Worm (Caenorhabditis elegans): ENCODE measurements around the gene srw-4.

The srw-4 gene

ce11 chrV:2883097-2883496 is 5.5 kb downstream of the srw-4 start:
- no peak for TF ChIP-seq nhr-10 (tag; optimal IDR thresholded peaks at IDR 0.05)

- TF ChIP-seq alr-1 (tag; optimal IDR thresholded peaks at IDR 0.05): no peak
- no peak for TF ChIP-seq lin-13 (GFP tag; optimal IDR thresholded peaks at IDR 0.05)
- TF ChIP-seq lin-11 (tag; optimal IDR thresholded peaks at IDR 0.05): no peak
- TF ChIP-seq snpc-4 (tag; optimal IDR thresholded peaks at IDR 0.05): no peak
- TF ChIP-seq egl-27 (tag; optimal IDR thresholded peaks at IDR 0.05): no peak
- TF ChIP-seq sem-4 (tag; optimal IDR thresholded peaks at IDR 0.05): no peak
- TF ChIP-seq lsy-2 (tag; optimal IDR thresholded peaks at IDR 0.05): no peak
These were observed 7.0 kb downstream of the srw-4 start for ce11 chrV:2881565-2881964.

DNA sequence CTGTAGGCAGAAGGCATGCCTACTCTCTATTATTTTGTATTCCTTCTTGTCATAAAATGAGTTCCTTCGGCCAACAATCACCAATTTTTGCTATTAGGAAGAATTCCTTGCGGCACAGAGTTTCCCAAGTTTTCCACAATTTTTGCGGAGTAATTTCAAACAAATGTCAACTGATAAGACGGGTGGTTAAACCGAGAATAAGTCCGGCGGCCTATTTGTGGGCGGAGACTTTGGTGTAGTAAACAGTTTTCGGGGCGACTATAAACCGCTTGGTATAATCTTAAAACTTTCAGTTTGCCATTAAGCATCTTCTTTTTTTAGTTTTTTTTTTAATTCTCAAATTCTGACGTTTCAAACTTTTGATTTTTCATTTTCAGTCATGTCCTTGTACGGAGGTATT is 7.6 kb downstream of the srw-4 start, which contains the start of gene ifc-1:
ifc-1 (plus strand) TSS at position 378 of the 400 bp plus-strand sequence.
- no peak for TF ChIP-seq dmd-4 (tag; optimal IDR thresholded peaks at IDR 0.05)
- no peak for TF ChIP-seq egl-27 (tag; optimal IDR thresholded peaks at IDR 0.05)
- peak; percentile 34 for TF ChIP-seq fos-1 (tag; optimal IDR thresholded peaks at IDR 0.05)

- TF ChIP-seq nhr-237 (tag; optimal IDR thresholded peaks at IDR 0.05): no peak
- TF ChIP-seq fos-1 (tag; optimal IDR thresholded peaks at IDR 0.05): peak; percentile 82
- TF ChIP-seq gmeb-1 (tag; optimal IDR thresholded peaks at IDR 0.05): peak; percentile 31
- TF ChIP-seq skn-1 (tag; optimal IDR thresholded peaks at IDR 0.05): no peak
- no peak for TF ChIP-seq nhr-25 (tag; optimal IDR thresholded peaks at IDR 0.05)
These were observed 8.2 kb downstream of the srw-4 start for ce11 chrV:2880356-2880755.

- TF ChIP-seq egl-27 (tag; optimal IDR thresholded peaks at IDR 0.05): no peak
- TF ChIP-seq ceh-16 (tag; optimal IDR thresholded peaks at IDR 0.05): no peak
- TF ChIP-seq R02D3.7 (tag; optimal IDR thresholded peaks at IDR 0.05): no peak
- TF ChIP-seq gmeb-1 (tag; optimal IDR thresholded peaks at IDR 0.05): no peak
- TF ChIP-seq skn-1 (tag; optimal IDR thresholded peaks at IDR 0.05): no peak
- TF ChIP-seq nhr-10 (tag; optimal IDR thresholded peaks at IDR 0.05): no peak
- TF ChIP-seq lin-13 (GFP tag; optimal IDR thresholded peaks at IDR 0.05): no peak
- TF ChIP-seq nhr-11 (tag; optimal IDR thresholded peaks at IDR 0.05): no peak
- no peak for TF ChIP-seq peb-1 (tag; optimal IDR thresholded peaks at IDR 0.05)
- no peak for TF ChIP-seq snpc-4 (tag; optimal IDR thresholded peaks at IDR 0.05)
- no peak for TF ChIP-seq nhr-6 (tag; optimal IDR thresholded peaks at IDR 0.05)
- no peak for TF ChIP-seq nhr-237 (tag; optimal IDR thresholded peaks at IDR 0.05)
- TF ChIP-seq ztf-1 (GFP tag; conservative IDR thresholded peaks at IDR 0.05): no peak
- no peak for TF ChIP-seq nhr-25 (tag; optimal IDR thresholded peaks at IDR 0.05)
- no peak for TF ChIP-seq mab-5 (tag; optimal IDR thresholded peaks at IDR 0.05)
- TF ChIP-seq lsy-2 (tag; optimal IDR thresholded peaks at IDR 0.05): no peak
- no peak for TF ChIP-seq mdl-1 (tag; optimal IDR thresholded peaks at IDR 0.05)
These were observed 8.8 kb downstream of the srw-4 start, which contains the start of gene str-39 for ce11 chrV:2879801-2880200. Gene str-39 (minus strand): TSS chrV:2879901.

- TF ChIP-seq unc-55 (GFP tag; optimal IDR thresholded peaks at IDR 0.05) (peak; percentile 32), unc-62 (GFP tag; optimal IDR thresholded peaks at IDR 0.05) (no peak), skn-1 (tag; optimal IDR thresholded peaks at IDR 0.05) (no peak), ceh-16 (tag; optimal IDR thresholded peaks at IDR 0.05) (no peak)
These were observed 11.1 kb downstream of the srw-4 start, which contains the start of gene F37B4.10 for ce11 chrV:2877509-2877908. Gene F37B4.10 (minus strand): TSS chrV:2877609.

DNA sequence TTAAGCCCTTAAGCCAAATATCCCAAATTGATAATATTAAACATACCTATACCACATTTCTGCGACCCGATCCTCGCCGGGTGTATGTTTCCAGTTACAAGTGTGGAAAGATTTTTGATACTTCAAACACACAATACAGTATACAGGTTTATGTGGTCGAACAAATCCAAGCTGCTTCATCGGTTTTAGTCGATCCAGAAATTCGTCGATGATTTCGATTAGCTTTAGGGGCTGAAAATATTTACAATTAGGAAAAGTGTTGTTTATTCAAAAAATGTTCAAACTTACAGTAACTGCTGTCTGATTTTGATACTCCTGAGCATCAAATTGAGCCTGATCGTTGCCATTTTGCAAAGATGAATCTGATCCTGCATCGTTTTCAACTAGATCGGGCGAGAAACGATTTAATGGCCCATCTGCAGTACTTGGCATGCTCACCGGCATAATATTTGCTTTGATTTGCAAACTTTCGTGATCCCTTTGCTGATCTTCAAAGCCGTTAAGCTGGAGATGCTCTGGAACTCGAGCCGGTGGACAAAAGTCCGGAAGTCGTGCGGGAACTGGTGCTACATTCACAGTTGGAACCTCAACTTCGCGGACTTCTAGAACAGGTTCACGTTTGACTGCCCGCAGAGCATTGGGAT is 12.3 kb downstream of the srw-4 start:
- TF ChIP-seq ceh-16 (tag; optimal IDR thresholded peaks at IDR 0.05) (no peak), nhr-21 (tag; optimal IDR thresholded peaks at IDR 0.05) (no peak), peb-1 (tag; optimal IDR thresholded peaks at IDR 0.05) (no peak), nhr-23 (tag; optimal IDR thresholded peaks at IDR 0.05) (no peak), skn-1 (tag; optimal IDR thresholded peaks at IDR 0.05) (no peak), nhr-12 (tag; optimal IDR thresholded peaks at IDR 0.05) (no peak), nhr-129 (tag; optimal IDR thresholded peaks at IDR 0.05) (no peak), nhr-6 (tag; optimal IDR thresholded peaks at IDR 0.05) (no peak), nhr-77 (tag; optimal IDR thresholded peaks at IDR 0.05) (no peak), C34F6.9 (tag; optimal IDR thresholded peaks at IDR 0.05) (no peak)
